Fruit fly (Drosophila melanogaster) whole organism, embryonic: Measurements from ENCODE around the gene Chpf.

Source experiments
- CG11398 ChIP-seq: fragments of 200-800 bp; sonication (Bioruptor generic); optimal IDR thresholded peaks from 2 replicates; lab custom pipeline; 2016; ENCODE audit warnings: missing biosample characterization, missing genetic modification characterization
- CG12659 ChIP-seq: fragments of 200-800 bp; sonication (Bioruptor generic); optimal IDR thresholded peaks from 3 replicates; lab custom pipeline; 2017; ENCODE audit warnings: mild to moderate bottlenecking, missing biosample characterization, missing genetic modification reagents, missing genetic modification characterization
- CG17328 ChIP-seq: fragments of 200-800 bp; sonication (Bioruptor generic); IDR thresholded peaks from 2 replicates; pipeline ENCODE4 v1.3.6; 2022; ENCODE audit warnings: missing biosample characterization, missing genetic modification characterization
- CG18599 ChIP-seq: fragments of 200-800 bp; sonication (Bioruptor generic); optimal IDR thresholded peaks from 3 replicates; lab custom pipeline; 2017; ENCODE audit warnings: missing biosample characterization, missing genetic modification characterization, mild to moderate bottlenecking, moderate library complexity, missing genetic modification reagents
- CG6272 ChIP-seq: fragments of 200-800 bp; sonication (Bioruptor generic); IDR thresholded peaks from 2 replicates; pipeline ENCODE4 v1.3.6; 2022; ENCODE audit warnings: missing biosample characterization, missing genetic modification characterization
- CG6683 ChIP-seq: fragments of 200-800 bp; sonication (Bioruptor generic); optimal IDR thresholded peaks from 2 replicates; lab custom pipeline; 2017; ENCODE audit warnings: missing biosample characterization, mild to moderate bottlenecking, missing genetic modification characterization, missing genetic modification reagents
- H2.0 ChIP-seq: fragments of 200-800 bp; sonication (Bioruptor generic); IDR thresholded peaks from 2 replicates; pipeline ENCODE4 v1.3.6; 2022; ENCODE audit warnings: missing biosample characterization, missing genetic modification characterization
- Nf-YC ChIP-seq: fragments of 200-800 bp; optimal IDR thresholded peaks from 3 replicates; lab custom pipeline; 2019; ENCODE audit warnings: missing biosample characterization, mild to moderate bottlenecking, missing genetic modification characterization, moderate library complexity
- Sry-δ ChIP-seq: fragments of 200-800 bp; sonication (Bioruptor generic); optimal IDR thresholded peaks from 2 replicates; lab custom pipeline; 2016; ENCODE audit warnings: missing biosample characterization, missing genetic modification characterization
- dmrt99B ChIP-seq: fragments of 200-800 bp; sonication (Bioruptor generic); optimal IDR thresholded peaks from 2 replicates; lab custom pipeline; 2018; ENCODE audit warnings: missing biosample characterization, mild to moderate bottlenecking, missing genetic modification characterization, moderate library complexity
- ind ChIP-seq: fragments of 200-800 bp; sonication (Bioruptor generic); optimal IDR thresholded peaks from 3 replicates; lab custom pipeline; 2016; ENCODE audit warnings: missing biosample characterization, missing genetic modification characterization
- insv ChIP-seq, 2 experiments: fragments of 200-800 bp; sonication (Bioruptor generic); optimal IDR thresholded peaks; 3 replicates each; lab custom pipeline; 2016 to 2018; ENCODE audit warnings: missing biosample characterization in 2 of 2, missing genetic modification characterization in 2 of 2
- ttk ChIP-seq: fragments of 200-800 bp; sonication (Bioruptor generic); IDR thresholded peaks from 2 replicates; pipeline ENCODE4 v2.1.2; 2022; ENCODE audit warnings: missing biosample characterization, missing genetic modification characterization
- vnd ChIP-seq: fragments of 200-800 bp; sonication (Bioruptor generic); IDR thresholded peaks from 3 replicates; pipeline ENCODE4 v1.3.6; 2022; ENCODE audit warnings: missing biosample characterization, missing genetic modification characterization; ENCODE audit not compliant: partially characterized antibody

- TF ChIP-seq Nf-YC = peak; percentile 23
- no peak for TF ChIP-seq CG6272 (GFP tag; lab: Robert Waterston, UW)
- TF ChIP-seq ind (GFP tag; lab: Kevin White, UChicago) = no peak
- no peak for TF ChIP-seq CG11398 (GFP tag; lab: Kevin White, UChicago)
- no peak for TF ChIP-seq H2.0
- no peak for TF ChIP-seq dmrt99B
- TF ChIP-seq insv (GFP tag; optimal IDR thresholded peaks at IDR 0.05; lab: Kevin White, UChicago) = no peak
- TF ChIP-seq Sry-δ (GFP tag; lab: Kevin White, UChicago) = no peak
- no peak for TF ChIP-seq CG12659 (GFP tag; lab: Kevin White, UChicago)
- no peak for TF ChIP-seq CG17328 (GFP tag; lab: Robert Waterston, UW)
- no peak for TF ChIP-seq CG18599 (GFP tag; lab: Kevin White, UChicago)
- TF ChIP-seq vnd (GFP tag; lab: Robert Waterston, UW) = no peak
- TF ChIP-seq ttk = no peak
- TF ChIP-seq CG6683 (GFP tag; lab: Kevin White, UChicago) = no peak
These were observed 7.0 kb downstream of the Chpf start for dm6 chrX:13105220-13105619.
